Fruit fly (Drosophila melanogaster) whole organism, prepupa: ENCODE measurements around the gene MFS3.

ENCODE experiments used
- Blimp-1 ChIP-seq: fragments of 200-800 bp; sonication (Bioruptor generic); optimal IDR thresholded peaks from 3 replicates; lab custom pipeline; 2017; ENCODE audit warnings: missing biosample characterization, missing genetic modification characterization, mild to moderate bottlenecking, moderate library complexity, missing genetic modification reagents
- CG11294 ChIP-seq: fragments of 200-800 bp; sonication (Bioruptor generic); IDR thresholded peaks from 2 replicates; pipeline ENCODE4 v1.3.6; 2022; ENCODE audit warnings: missing biosample characterization, missing genetic modification characterization
- CG11762 ChIP-seq: fragments of 200-800 bp; sonication (Bioruptor generic); optimal IDR thresholded peaks from 3 replicates; lab custom pipeline; 2016; ENCODE audit warnings: missing biosample characterization, missing genetic modification characterization; ENCODE audit not compliant: insufficient read depth
- CG15336 ChIP-seq: fragments of 200-800 bp; sonication (Bioruptor generic); IDR thresholded peaks from 2 replicates; pipeline ENCODE4 v1.3.6; 2022; ENCODE audit warnings: missing biosample characterization, missing genetic modification characterization
- CG1621 ChIP-seq: fragments of 200-800 bp; sonication (Bioruptor generic); optimal IDR thresholded peaks from 3 replicates; lab custom pipeline; 2018; ENCODE audit warnings: missing biosample characterization, mild to moderate bottlenecking, missing genetic modification characterization
- CG16779 ChIP-seq: fragments of 200-800 bp; sonication (Bioruptor generic); optimal IDR thresholded peaks from 3 replicates; lab custom pipeline; 2017; ENCODE audit warnings: missing biosample characterization, mild to moderate bottlenecking, missing genetic modification characterization
- CG3032 ChIP-seq: fragments of 200-800 bp; optimal IDR thresholded peaks from 2 replicates; lab custom pipeline; 2019; ENCODE audit warnings: missing biosample characterization, mild to moderate bottlenecking, missing genetic modification characterization, moderate library complexity
- CG31627 ChIP-seq: fragments of 200-800 bp; sonication (Bioruptor generic); optimal IDR thresholded peaks from 3 replicates; lab custom pipeline; 2016; ENCODE audit warnings: missing biosample characterization, missing genetic modification characterization
- CG32006 ChIP-seq: fragments of 200-800 bp; sonication (Bioruptor generic); optimal IDR thresholded peaks from 3 replicates; lab custom pipeline; 2017; ENCODE audit warnings: missing biosample characterization, mild to moderate bottlenecking, missing genetic modification characterization
- CG6854 ChIP-seq: fragments of 200-800 bp; sonication (Bioruptor generic); optimal IDR thresholded peaks from 2 replicates; lab custom pipeline; 2017; ENCODE audit warnings: missing biosample characterization, mild to moderate bottlenecking, missing genetic modification characterization
- CG7368 ChIP-seq: fragments of 200-800 bp; sonication (Bioruptor generic); optimal IDR thresholded peaks from 3 replicates; lab custom pipeline; 2016; ENCODE audit warnings: missing biosample characterization, missing genetic modification characterization
- CG8632 ChIP-seq: fragments of 200-800 bp; sonication (Bioruptor generic); optimal IDR thresholded peaks from 3 replicates; lab custom pipeline; 2016; ENCODE audit warnings: missing biosample characterization, missing genetic modification characterization
- CG9139 ChIP-seq: fragments of 200-800 bp; sonication (Bioruptor generic); optimal IDR thresholded peaks from 3 replicates; lab custom pipeline; 2017; ENCODE audit warnings: missing biosample characterization, mild to moderate bottlenecking, missing genetic modification characterization
- Eip75B ChIP-seq: fragments of 200-800 bp; sonication (Bioruptor generic); optimal IDR thresholded peaks from 3 replicates; lab custom pipeline; 2016; ENCODE audit warnings: missing biosample characterization, missing genetic modification characterization
- Eip78C ChIP-seq: fragments of 200-800 bp; sonication (Bioruptor generic); peaks from one replicate; lab custom pipeline; 2016; ENCODE audit warnings: missing biosample characterization, missing genetic modification characterization
- Ets21C ChIP-seq: fragments of 200-800 bp; sonication (Bioruptor generic); optimal IDR thresholded peaks from 3 replicates; lab custom pipeline; 2016; ENCODE audit warnings: missing biosample characterization, missing genetic modification characterization
- Gug ChIP-seq: fragments of 200-800 bp; sonication (Bioruptor generic); IDR thresholded peaks from 2 replicates; pipeline ENCODE4 v1.3.6; 2022; ENCODE audit warnings: missing biosample characterization, missing genetic modification characterization
- Hr39 ChIP-seq: fragments of 200-800 bp; sonication (Bioruptor generic); optimal IDR thresholded peaks from 2 replicates; lab custom pipeline; 2016; ENCODE audit warnings: missing biosample characterization, missing genetic modification characterization
- Hr4 ChIP-seq: fragments of 200-800 bp; sonication (Bioruptor generic); optimal IDR thresholded peaks from 3 replicates; lab custom pipeline; 2016; ENCODE audit warnings: missing biosample characterization, missing genetic modification characterization
- Met ChIP-seq: fragments of 200-800 bp; sonication (Bioruptor generic); optimal IDR thresholded peaks from 3 replicates; lab custom pipeline; 2016; ENCODE audit warnings: missing biosample characterization, missing genetic modification characterization
- OdsH ChIP-seq: fragments of 200-800 bp; sonication (Bioruptor generic); optimal IDR thresholded peaks from 3 replicates; lab custom pipeline; 2016; ENCODE audit warnings: missing biosample characterization, missing genetic modification characterization
- Sox15 ChIP-seq: fragments of 200-800 bp; sonication (Bioruptor generic); optimal IDR thresholded peaks from 3 replicates; lab custom pipeline; 2016; ENCODE audit warnings: missing biosample characterization, missing genetic modification characterization
- achi ChIP-seq: fragments of 200-800 bp; sonication (Bioruptor generic); optimal IDR thresholded peaks from 3 replicates; lab custom pipeline; 2016; ENCODE audit warnings: missing biosample characterization, missing genetic modification characterization
- acj6 ChIP-seq: fragments of 200-800 bp; sonication (Bioruptor generic); optimal IDR thresholded peaks from 3 replicates; lab custom pipeline; 2016; ENCODE audit warnings: missing biosample characterization, missing genetic modification characterization
- cyc ChIP-seq: fragments of 200-800 bp; sonication (Bioruptor generic); optimal IDR thresholded peaks from 3 replicates; lab custom pipeline; 2016; ENCODE audit warnings: missing biosample characterization, missing genetic modification characterization
- dac ChIP-seq: fragments of 200-800 bp; sonication (Bioruptor generic); optimal IDR thresholded peaks from 2 replicates; lab custom pipeline; 2017; ENCODE audit warnings: missing biosample characterization, mild to moderate bottlenecking, missing genetic modification characterization
- dsx ChIP-seq: fragments of 200-800 bp; optimal IDR thresholded peaks from 3 replicates; lab custom pipeline; 2019; ENCODE audit warnings: missing biosample characterization, mild to moderate bottlenecking, missing genetic modification characterization, moderate library complexity; ENCODE audit not compliant: poor library complexity, severe bottlenecking
- eg ChIP-seq: fragments of 200-800 bp; sonication (Bioruptor generic); IDR thresholded peaks from 3 replicates; pipeline ENCODE4 v1.3.6; 2022; ENCODE audit warnings: missing biosample characterization, missing genetic modification characterization
- fd85E ChIP-seq: fragments of 200-800 bp; sonication (Bioruptor generic); optimal IDR thresholded peaks from 3 replicates; lab custom pipeline; 2016; ENCODE audit warnings: missing biosample characterization, missing genetic modification characterization
- fkh ChIP-seq: fragments of 200-800 bp; sonication (Bioruptor generic); optimal IDR thresholded peaks from 3 replicates; lab custom pipeline; 2017; ENCODE audit warnings: missing biosample characterization, mild to moderate bottlenecking, missing genetic modification characterization, moderate library complexity
- lz ChIP-seq: fragments of 200-800 bp; sonication (Bioruptor generic); optimal IDR thresholded peaks from 3 replicates; lab custom pipeline; 2016; ENCODE audit warnings: missing biosample characterization, missing genetic modification characterization
- net ChIP-seq: fragments of 200-800 bp; sonication (Bioruptor generic); optimal IDR thresholded peaks from 3 replicates; lab custom pipeline; 2016; ENCODE audit warnings: missing biosample characterization, missing genetic modification characterization
- svp ChIP-seq: fragments of 200-800 bp; sonication (Bioruptor generic); peaks from one replicate; lab custom pipeline; 2016; ENCODE audit warnings: missing biosample characterization, missing genetic modification characterization
- topi ChIP-seq: fragments of 200-800 bp; sonication (Bioruptor generic); optimal IDR thresholded peaks from 3 replicates; lab custom pipeline; 2016; ENCODE audit warnings: missing biosample characterization, missing genetic modification characterization
- vri ChIP-seq: fragments of 200-800 bp; sonication (Bioruptor generic); optimal IDR thresholded peaks from 3 replicates; lab custom pipeline; 2016; ENCODE audit warnings: missing biosample characterization, mild to moderate bottlenecking, missing genetic modification characterization

MFS3 gene

DNA sequence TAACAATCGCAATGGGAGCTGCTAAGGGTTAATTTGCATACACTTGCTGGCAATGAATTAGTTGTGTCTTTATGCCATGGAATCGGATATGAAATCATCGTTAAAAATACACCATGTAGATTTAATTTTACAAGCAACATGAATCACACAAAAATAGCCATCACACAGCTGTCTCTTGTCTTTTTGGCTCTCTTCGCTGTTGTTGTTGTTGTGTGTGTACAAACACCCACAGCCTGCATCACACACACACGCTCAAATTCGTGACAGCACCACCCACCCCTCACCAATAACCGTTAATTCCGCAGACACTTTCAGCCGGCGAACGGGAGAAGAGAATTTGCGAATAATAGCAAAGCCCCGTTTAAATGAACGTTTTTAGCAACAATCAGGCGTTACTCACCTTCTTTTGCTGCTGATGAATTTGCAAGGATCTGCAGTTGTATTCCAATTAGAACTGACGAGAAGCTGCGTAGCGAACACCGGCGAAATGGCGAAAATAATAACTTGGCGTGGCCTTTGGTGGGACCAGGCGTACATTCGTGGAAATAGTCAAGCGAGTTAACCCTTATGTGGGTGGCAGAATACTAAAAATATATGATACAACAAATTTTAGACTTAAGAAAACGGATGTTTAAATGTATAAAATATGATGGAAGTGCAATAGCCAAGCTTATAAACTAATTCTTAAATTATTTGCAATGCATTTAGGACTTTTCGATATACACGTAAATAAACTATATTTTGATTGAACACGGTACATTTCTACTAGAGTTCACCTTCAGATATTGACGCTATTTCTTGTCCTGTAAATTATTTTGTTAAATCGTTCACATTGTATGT, 14.9 kb downstream of the MFS3 start, which contains the start of gene capt (continued):
- TF ChIP-seq dsx (GFP tag; lab: Kevin White, UChicago): no peak
- TF ChIP-seq OdsH: no peak
- TF ChIP-seq acj6 (GFP tag; lab: Kevin White, UChicago): no peak

DNA sequence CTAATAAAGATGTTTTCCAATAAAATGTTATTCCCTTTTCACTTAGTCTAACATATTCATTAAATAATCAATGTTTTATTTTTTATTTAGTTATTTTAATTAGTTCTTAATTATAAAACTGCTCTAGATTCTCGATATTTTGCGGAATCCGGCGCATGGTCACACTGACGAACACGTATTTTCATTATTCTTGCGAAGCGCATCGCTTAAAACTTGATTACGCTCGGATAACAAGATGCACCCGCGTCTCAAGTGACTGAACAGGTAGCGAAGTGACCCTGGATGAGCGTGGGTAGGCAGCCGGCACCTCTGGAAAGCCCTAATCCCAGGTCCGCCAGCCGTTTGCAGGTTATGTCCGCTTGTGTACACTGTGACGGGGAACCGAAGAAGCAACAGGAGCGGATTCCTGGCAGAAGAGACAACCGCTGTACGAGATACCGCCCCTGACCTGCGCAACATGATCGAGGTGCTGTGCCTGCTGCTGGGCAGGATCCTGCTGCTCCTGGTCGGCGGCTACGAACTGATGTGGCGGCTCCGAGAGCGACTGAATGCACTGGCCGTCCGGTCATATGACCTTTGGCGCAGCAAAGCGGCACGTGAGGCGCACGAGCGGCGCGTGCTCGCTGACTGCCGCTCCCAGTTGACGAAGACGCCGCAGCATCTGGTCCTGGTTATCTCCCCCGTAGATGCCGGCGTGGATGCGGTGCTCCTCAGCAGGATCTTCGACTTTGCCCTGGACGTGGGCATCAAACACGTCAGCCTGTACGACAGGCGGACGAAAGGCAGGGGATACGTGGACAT, 15.7 kb downstream of the MFS3 start, which contains the start of gene Tango14:
Gene Tango14, plus strand, starts transcription at position 143 of the 801 bp plus-strand sequence.
- TF ChIP-seq Ets21C (GFP tag; lab: Kevin White, UChicago) (no peak), dac (GFP tag; lab: Kevin White, UChicago) (no peak), CG31627 (GFP tag; lab: Kevin White, UChicago) (no peak), CG7368 (GFP tag; lab: Kevin White, UChicago) (no peak), net (GFP tag; lab: Kevin White, UChicago) (no peak), eg (peak; percentile 35; the same call in 1 of the 3 replicates), Met (GFP tag; lab: Kevin White, UChicago) (no peak), Eip78C (GFP tag; lab: Kevin White, UChicago) (no peak), CG15336 (GFP tag; lab: Robert Waterston, UW) (no peak), Blimp-1 (no peak), CG8632 (GFP tag; lab: Kevin White, UChicago) (no peak), CG3032 (tag; lab: Kevin White, UChicago) (no peak), Eip75B (GFP tag; lab: Kevin White, UChicago) (no peak), svp (GFP tag; lab: Kevin White, UChicago) (peak; percentile 35), Gug (no peak)

DNA sequence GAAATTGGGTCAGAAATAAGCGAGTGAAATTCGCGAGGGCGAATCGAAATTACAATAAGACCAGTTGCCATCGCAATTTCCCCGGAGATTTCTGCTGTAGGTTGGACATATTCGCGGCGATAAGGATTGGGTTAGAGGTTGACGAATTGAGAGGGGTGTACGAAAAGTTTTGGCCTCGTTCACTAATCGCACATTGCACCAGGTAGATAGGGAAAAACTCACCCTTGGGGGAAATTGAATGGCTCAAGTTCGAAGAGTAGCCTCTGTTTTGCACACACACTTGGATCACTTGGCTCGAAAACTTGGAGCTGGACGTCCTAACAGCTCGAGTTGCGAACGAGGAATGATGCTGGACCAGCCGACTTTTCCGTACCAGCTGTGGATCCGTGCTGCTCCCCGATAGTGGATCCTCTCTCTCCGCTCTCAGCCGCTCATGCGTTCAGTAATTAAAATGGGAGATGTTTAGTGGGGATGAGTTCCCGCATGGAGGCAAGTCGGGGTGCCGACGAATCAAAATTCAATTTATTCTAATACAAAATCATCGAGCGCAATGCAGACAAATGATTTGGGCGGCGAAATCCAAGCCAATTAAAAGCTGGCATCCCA, 20.6 kb downstream of the MFS3 start, which contains the start of gene CG5080:
Gene CG5080, minus strand, starts transcription at position 349 of the 606 bp plus-strand sequence.
- TF ChIP-seq Ets21C (GFP tag; lab: Kevin White, UChicago) (no peak), svp (GFP tag; lab: Kevin White, UChicago) (peak; percentile 100), Eip75B (GFP tag; lab: Kevin White, UChicago) (peak; percentile 14), CG6854 (GFP tag; lab: Kevin White, UChicago) (no peak), dac (GFP tag; lab: Kevin White, UChicago) (no peak), CG8632 (GFP tag; lab: Kevin White, UChicago) (no peak), Gug (no peak), fkh (GFP tag; lab: Kevin White, UChicago) (no peak), Hr39 (GFP tag; lab: Kevin White, UChicago) (no peak), Eip78C (GFP tag; lab: Kevin White, UChicago) (peak; percentile 60), Met (GFP tag; lab: Kevin White, UChicago) (no peak), CG16779 (tag; lab: Kevin White, UChicago) (no peak), CG32006 (GFP tag; lab: Kevin White, UChicago) (no peak)

DNA sequence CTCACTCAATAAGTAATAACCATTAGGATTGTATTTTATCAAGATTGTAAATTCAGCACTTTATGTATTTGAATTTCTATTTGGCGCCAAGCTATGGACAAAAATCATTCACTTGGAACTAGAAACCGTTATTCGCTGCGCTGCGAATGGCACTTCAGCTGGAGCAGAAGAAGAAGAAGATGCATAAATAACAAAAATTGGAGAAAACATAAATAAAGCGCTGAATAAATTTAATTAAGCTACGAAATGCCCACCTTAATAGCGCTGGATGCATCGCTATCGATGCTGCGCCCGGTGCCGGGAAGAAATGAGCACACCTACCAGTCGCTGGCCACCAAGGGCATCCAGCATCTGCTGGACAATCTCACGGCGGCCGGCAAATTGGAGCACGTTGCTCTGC, 21.3 kb downstream of the MFS3 start, which contains the start of gene IntS14:
Gene IntS14, plus strand, starts transcription at position 150 of the 400 bp plus-strand sequence.
- TF ChIP-seq vri: no peak
- no peak for TF ChIP-seq CG1621 (tag; lab: Kevin White, UChicago)
- no peak for TF ChIP-seq CG11762 (GFP tag; lab: Kevin White, UChicago)
- TF ChIP-seq fd85E (GFP tag; lab: Kevin White, UChicago): no peak
- no peak for TF ChIP-seq achi (GFP tag; lab: Kevin White, UChicago)
- no peak for TF ChIP-seq CG15336 (GFP tag; lab: Robert Waterston, UW)
- TF ChIP-seq CG11294: no peak
- TF ChIP-seq Hr4 (GFP tag; lab: Kevin White, UChicago): no peak
- TF ChIP-seq CG7368 (GFP tag; lab: Kevin White, UChicago): no peak
- no peak for TF ChIP-seq CG32006 (GFP tag; lab: Kevin White, UChicago)
- no peak for TF ChIP-seq CG9139 (GFP tag; lab: Kevin White, UChicago)
- no peak for TF ChIP-seq cyc (GFP tag; lab: Kevin White, UChicago)
- TF ChIP-seq dac (GFP tag; lab: Kevin White, UChicago): no peak
- no peak for TF ChIP-seq topi (GFP tag; lab: Kevin White, UChicago)
- TF ChIP-seq Gug: no peak
- TF ChIP-seq acj6 (GFP tag; lab: Kevin White, UChicago): no peak
- TF ChIP-seq Sox15 (GFP tag; lab: Kevin White, UChicago): no peak
- no peak for TF ChIP-seq lz (GFP tag; lab: Kevin White, UChicago)
- TF ChIP-seq Eip75B (GFP tag; lab: Kevin White, UChicago): no peak
